Fruit fly (Drosophila melanogaster) whole organism, embryonic: ENCODE results near the gene par-6.
A peak's percentile ranks its signal among the peaks of the same experiment; 100 is the strongest.

ENCODE experiments used
- Blimp-1 ChIP-seq: fragments of 200-800 bp; sonication (Bioruptor generic); optimal IDR thresholded peaks from 3 replicates; lab custom pipeline; 2018; ENCODE audit warnings: missing biosample characterization, missing genetic modification characterization, mild to moderate bottlenecking, moderate library complexity, missing genetic modification reagents
- CG10209 ChIP-seq: fragments of 200-800 bp; sonication (Bioruptor generic); optimal IDR thresholded peaks from 3 replicates; lab custom pipeline; 2017; ENCODE audit warnings: missing biosample characterization, mild to moderate bottlenecking, missing genetic modification characterization, missing genetic modification reagents
- CG11247 ChIP-seq: fragments of 200-800 bp; sonication (Bioruptor generic); IDR thresholded peaks from 2 replicates; pipeline ENCODE4 v1.3.6; 2022; ENCODE audit warnings: missing biosample characterization, missing genetic modification characterization
- CG11695 ChIP-seq: fragments of 200-800 bp; sonication (Bioruptor generic); IDR thresholded peaks from 3 replicates; pipeline ENCODE4 v1.3.6; 2022; ENCODE audit warnings: missing biosample characterization, missing genetic modification characterization
- CG11696 ChIP-seq: fragments of 200-800 bp; sonication (Bioruptor generic); IDR thresholded peaks from 2 replicates; pipeline ENCODE4 v1.3.6; 2022; ENCODE audit warnings: missing biosample characterization, missing genetic modification characterization
- CG12744 ChIP-seq: fragments of 200-800 bp; sonication (Bioruptor generic); optimal IDR thresholded peaks from 2 replicates; lab custom pipeline; 2016; ENCODE audit warnings: missing biosample characterization, missing genetic modification characterization
- CG12769 ChIP-seq: fragments of 200-800 bp; sonication (Bioruptor generic); optimal IDR thresholded peaks from 2 replicates; lab custom pipeline; 2019; ENCODE audit warnings: missing biosample characterization, mild to moderate bottlenecking, missing genetic modification characterization, moderate library complexity
- CG17361 ChIP-seq: fragments of 200-800 bp; sonication (Bioruptor generic); IDR thresholded peaks from 3 replicates; pipeline ENCODE4 v1.3.6; 2022; ENCODE audit warnings: missing biosample characterization, missing genetic modification characterization
- CG17568 ChIP-seq: fragments of 200-800 bp; sonication (Bioruptor generic); optimal IDR thresholded peaks from 2 replicates; lab custom pipeline; 2018; ENCODE audit warnings: missing biosample characterization, mild to moderate bottlenecking, missing genetic modification characterization, moderate library complexity
- CG17912 ChIP-seq: fragments of 200-800 bp; sonication (Bioruptor generic); optimal IDR thresholded peaks from 2 replicates; lab custom pipeline; 2018; ENCODE audit warnings: missing biosample characterization, mild to moderate bottlenecking, missing genetic modification characterization
- CG18262 ChIP-seq: fragments of 200-800 bp; optimal IDR thresholded peaks from 3 replicates; lab custom pipeline; 2019; ENCODE audit warnings: missing biosample characterization, mild to moderate bottlenecking, missing genetic modification characterization, moderate library complexity
- CG2202 ChIP-seq: fragments of 200-800 bp; sonication (Bioruptor generic); optimal IDR thresholded peaks from 2 replicates; lab custom pipeline; 2018; ENCODE audit warnings: missing biosample characterization, mild to moderate bottlenecking, missing genetic modification characterization
- CG2678 ChIP-seq: fragments of 200-800 bp; sonication (Bioruptor generic); optimal IDR thresholded peaks from 3 replicates; lab custom pipeline; 2019; ENCODE audit warnings: missing biosample characterization, mild to moderate bottlenecking, missing genetic modification characterization, moderate library complexity
- CG2875 ChIP-seq: fragments of 200-800 bp; sonication (Bioruptor generic); optimal IDR thresholded peaks from 2 replicates; lab custom pipeline; 2017; ENCODE audit warnings: missing biosample characterization, mild to moderate bottlenecking, missing genetic modification characterization, missing genetic modification reagents
- CG3065 ChIP-seq: fragments of 200-800 bp; sonication (Bioruptor generic); optimal IDR thresholded peaks from 2 replicates; lab custom pipeline; 2016; ENCODE audit warnings: missing biosample characterization, missing genetic modification characterization
- CG31224 ChIP-seq: fragments of 200-800 bp; sonication (Bioruptor generic); IDR thresholded peaks from 2 replicates; pipeline ENCODE4 v1.3.6; 2022; ENCODE audit warnings: missing biosample characterization, missing genetic modification characterization
- CG31388 ChIP-seq: fragments of 200-800 bp; sonication (Bioruptor generic); optimal IDR thresholded peaks from 2 replicates; lab custom pipeline; 2016; ENCODE audit warnings: missing biosample characterization, missing genetic modification characterization
- CG33557 ChIP-seq: fragments of 200-800 bp; sonication (Bioruptor generic); optimal IDR thresholded peaks from 2 replicates; lab custom pipeline; 2019; ENCODE audit warnings: missing biosample characterization, mild to moderate bottlenecking, missing genetic modification characterization, moderate library complexity
- Camta ChIP-seq: fragments of 200-800 bp; sonication (Bioruptor generic); optimal IDR thresholded peaks from 2 replicates; lab custom pipeline; 2016; ENCODE audit warnings: missing biosample characterization, missing genetic modification characterization
- Dad ChIP-seq: fragments of 200-800 bp; sonication (Bioruptor generic); optimal IDR thresholded peaks from 3 replicates; lab custom pipeline; 2016; ENCODE audit warnings: missing biosample characterization, missing genetic modification characterization
- Dbx ChIP-seq: fragments of 200-800 bp; sonication (Bioruptor generic); IDR thresholded peaks from 3 replicates; pipeline ENCODE4 v1.3.6; 2022; ENCODE audit warnings: missing biosample characterization, missing genetic modification characterization
- E2f2 ChIP-seq: fragments of 200-800 bp; sonication (Bioruptor generic); IDR thresholded peaks from 2 replicates; pipeline ENCODE4 v1.3.6; 2022; ENCODE audit warnings: missing biosample characterization, missing genetic modification characterization
- GATAe ChIP-seq: fragments of 200-800 bp; sonication (Bioruptor generic); conservative IDR thresholded peaks from 2 replicates; pipeline ENCODE4 v1.3.6; 2022; ENCODE audit warnings: missing biosample characterization, missing genetic modification characterization
- Hr3 ChIP-seq: fragments of 200-800 bp; sonication (Bioruptor generic); optimal IDR thresholded peaks from 3 replicates; lab custom pipeline; 2016; ENCODE audit warnings: missing biosample characterization, missing genetic modification characterization
- Med ChIP-seq: fragments of 200-800 bp; sonication (Bioruptor generic); peaks from one replicate; lab custom pipeline; 2016; ENCODE audit warnings: missing biosample characterization, missing genetic modification characterization, mild to moderate bottlenecking, inconsistent platforms, moderate library complexity
- NK7.1 ChIP-seq: fragments of 200-800 bp; sonication (Bioruptor generic); optimal IDR thresholded peaks from 3 replicates; lab custom pipeline; 2016; ENCODE audit warnings: missing biosample characterization, missing genetic modification characterization
- Pdp1 ChIP-seq, 2 experiments: fragments of 200-800 bp; sonication (Bioruptor generic); optimal IDR thresholded peaks; 3 replicates each; lab custom pipeline; 2016; ENCODE audit warnings: missing biosample characterization in 2 of 2, missing genetic modification characterization in 2 of 2, mild to moderate bottlenecking in 1 of 2, moderate library complexity in 1 of 2
- Ptx1 ChIP-seq: fragments of 200-800 bp; sonication (Bioruptor generic); IDR thresholded peaks from 2 replicates; pipeline ENCODE4 v1.3.6; 2022; ENCODE audit warnings: missing biosample characterization, missing genetic modification characterization
- ab ChIP-seq: fragments of 200-800 bp; sonication (Bioruptor generic); optimal IDR thresholded peaks from 2 replicates; lab custom pipeline; 2016; ENCODE audit warnings: missing biosample characterization, missing genetic modification characterization
- ato ChIP-seq: fragments of 200-800 bp; sonication (Bioruptor generic); IDR thresholded peaks from 2 replicates; pipeline ENCODE4 v1.3.6; 2022; ENCODE audit warnings: missing biosample characterization, missing genetic modification characterization; ENCODE audit not compliant: partially characterized antibody
- chinmo ChIP-seq: fragments of 200-800 bp; sonication (Bioruptor generic); IDR thresholded peaks from 4 replicates; pipeline ENCODE4 v1.3.6; 2022; ENCODE audit warnings: missing biosample characterization, missing genetic modification characterization; ENCODE audit not compliant: partially characterized antibody
- chm ChIP-seq: fragments of 200-800 bp; sonication (Bioruptor generic); IDR thresholded peaks from 2 replicates; pipeline ENCODE4 v1.3.6; 2022; ENCODE audit warnings: missing biosample characterization, missing genetic modification characterization
- croc ChIP-seq: fragments of 200-800 bp; sonication (Bioruptor generic); conservative IDR thresholded peaks from 3 replicates; pipeline ENCODE4 v1.3.6; 2022; ENCODE audit warnings: missing biosample characterization, missing genetic modification characterization
- crp ChIP-seq, 2 experiments: fragments of 200-800 bp; sonication (Bioruptor generic); optimal IDR thresholded peaks; 2 replicates in 1 of 2; 3 replicates in 1 of 2; lab custom pipeline; 2017; ENCODE audit warnings: missing biosample characterization in 2 of 2, missing genetic modification characterization in 2 of 2, mild to moderate bottlenecking in 1 of 2, moderate library complexity in 1 of 2
- en ChIP-seq: fragments of 200-800 bp; sonication (Bioruptor generic); optimal IDR thresholded peaks from 2 replicates; lab custom pipeline; 2016; ENCODE audit warnings: missing biosample characterization, missing genetic modification characterization
- grn ChIP-seq: fragments of 200-800 bp; sonication (Bioruptor generic); optimal IDR thresholded peaks from 3 replicates; lab custom pipeline; 2017; ENCODE audit warnings: missing biosample characterization, missing genetic modification characterization
- inv ChIP-seq: fragments of 200-800 bp; sonication (Bioruptor generic); IDR thresholded peaks from 2 replicates; pipeline ENCODE4 v1.3.6; 2022; ENCODE audit warnings: missing biosample characterization, missing genetic modification characterization; ENCODE audit not compliant: partially characterized antibody
- jing ChIP-seq: fragments of 200-800 bp; sonication (Bioruptor generic); optimal IDR thresholded peaks from 2 replicates; lab custom pipeline; 2018; ENCODE audit warnings: missing biosample characterization, mild to moderate bottlenecking, missing genetic modification characterization
- kah ChIP-seq: fragments of 200-800 bp; sonication (Bioruptor generic); optimal IDR thresholded peaks from 2 replicates; lab custom pipeline; 2018; ENCODE audit warnings: missing biosample characterization, mild to moderate bottlenecking, missing genetic modification characterization
- kni ChIP-seq: fragments of 200-800 bp; sonication (Bioruptor generic); optimal IDR thresholded peaks from 3 replicates; lab custom pipeline; 2017; ENCODE audit warnings: mild to moderate bottlenecking, missing biosample characterization, missing genetic modification reagents, missing genetic modification characterization
- nerfin-1 ChIP-seq: fragments of 200-800 bp; sonication (Bioruptor generic); optimal IDR thresholded peaks from 3 replicates; lab custom pipeline; 2019; ENCODE audit warnings: missing biosample characterization, mild to moderate bottlenecking, missing genetic modification characterization, moderate library complexity
- nerfin-2 ChIP-seq: fragments of 200-800 bp; sonication (Bioruptor generic); IDR thresholded peaks from 2 replicates; pipeline ENCODE4 v1.3.6; 2022; ENCODE audit warnings: missing biosample characterization, missing genetic modification characterization; ENCODE audit not compliant: partially characterized antibody
- psq ChIP-seq: fragments of 200-800 bp; sonication (Bioruptor generic); optimal IDR thresholded peaks from 2 replicates; lab custom pipeline; 2017; ENCODE audit warnings: missing biosample characterization, missing genetic modification characterization
- salm ChIP-seq: fragments of 200-800 bp; sonication (Bioruptor generic); optimal IDR thresholded peaks from 2 replicates; lab custom pipeline; 2018; ENCODE audit warnings: missing biosample characterization, mild to moderate bottlenecking, missing genetic modification characterization
- sc ChIP-seq, 3 experiments: fragments of >200 bp in 2 of 3; fragments of 200-800 bp in 1 of 3; sonication (Bioruptor generic) in 1 of 3; optimal IDR thresholded peaks; 2 replicates in 2 of 3; 3 replicates in 1 of 3; lab custom pipeline; 2017; ENCODE audit warnings: mild to moderate bottlenecking in 1 of 3, missing biosample characterization in 1 of 3, missing genetic modification characterization in 1 of 3, missing genetic modification reagents in 1 of 3
- sd ChIP-seq: fragments of 200-800 bp; sonication (Bioruptor generic); optimal IDR thresholded peaks from 3 replicates; lab custom pipeline; 2018; ENCODE audit warnings: missing biosample characterization, mild to moderate bottlenecking, missing genetic modification characterization, moderate library complexity
- stwl ChIP-seq: fragments of 200-800 bp; sonication (Bioruptor generic); optimal IDR thresholded peaks from 3 replicates; lab custom pipeline; 2018; ENCODE audit warnings: missing biosample characterization, mild to moderate bottlenecking, missing genetic modification characterization, moderate library complexity
- tap ChIP-seq: fragments of 200-800 bp; optimal IDR thresholded peaks from 3 replicates; lab custom pipeline; 2019; ENCODE audit warnings: missing biosample characterization, mild to moderate bottlenecking, missing genetic modification characterization, moderate library complexity
- tin ChIP-seq: fragments of 200-800 bp; sonication (Bioruptor generic); optimal IDR thresholded peaks from 3 replicates; lab custom pipeline; 2016; ENCODE audit warnings: missing biosample characterization, missing genetic modification characterization

par-6 gene

dm6 chrX:17726551-17727180 lies 23.5 kb downstream of the par-6 start (continued):
- TF ChIP-seq CG12744, result no peak
- TF ChIP-seq Med, result no peak
- TF ChIP-seq GATAe (GFP tag; lab: Robert Waterston, UW), result no peak
- peak; percentile 28; the same call in 1 of the 3 replicates for TF ChIP-seq Dbx (GFP tag; lab: Robert Waterston, UW)
- TF ChIP-seq CG31388 (GFP tag; lab: Kevin White, UChicago), result no peak
- no peak for TF ChIP-seq kah (GFP tag; lab: Kevin White, UChicago)
- peak; percentile 49 for TF ChIP-seq Ptx1 (GFP tag; lab: Robert Waterston, UW)
- TF ChIP-seq tin (GFP tag; lab: Kevin White, UChicago), result no peak
- TF ChIP-seq sc (optimal IDR thresholded peaks at IDR 0.05; lab: Kevin White, UChicago), result no peak
- no peak for TF ChIP-seq sc (GFP tag; optimal IDR thresholded peaks at IDR 0.05; lab: Kevin White, UChicago)
- TF ChIP-seq CG2202 (tag; lab: Kevin White, UChicago), result no peak
- TF ChIP-seq CG10209 (GFP tag; lab: Kevin White, UChicago), result peak; percentile 20
- peak; percentile 35; the same call in 1 of the 3 replicates for TF ChIP-seq CG17361 (GFP tag; lab: Robert Waterston, UW)
- TF ChIP-seq Hr3 (GFP tag; lab: Kevin White, UChicago), result no peak
- no peak for TF ChIP-seq sd (tag; lab: Kevin White, UChicago)
- no peak for TF ChIP-seq psq (GFP tag; lab: Kevin White, UChicago)
- TF ChIP-seq CG18262 (tag; lab: Kevin White, UChicago), result peak; percentile 43
- no peak for TF ChIP-seq NK7.1 (GFP tag; lab: Kevin White, UChicago)
- TF ChIP-seq salm (tag; lab: Kevin White, UChicago), result no peak
- no peak for TF ChIP-seq CG33557 (GFP tag; lab: Kevin White, UChicago)
- TF ChIP-seq ab (GFP tag; lab: Kevin White, UChicago), result no peak
- TF ChIP-seq tap (tag; lab: Kevin White, UChicago), result peak; percentile 52
- TF ChIP-seq Pdp1 (GFP tag; optimal IDR thresholded peaks at IDR 0.05; lab: Kevin White, UChicago), result no peak
- no peak for TF ChIP-seq inv
- peak; percentile 23 for TF ChIP-seq Blimp-1
- TF ChIP-seq CG11696 (GFP tag; lab: Robert Waterston, UW), result no peak
- no peak for TF ChIP-seq CG11247 (GFP tag; lab: Robert Waterston, UW)
- peak; percentile 48; the same call in 1 of the 3 replicates for TF ChIP-seq CG11695 (GFP tag; lab: Robert Waterston, UW)
- TF ChIP-seq croc (GFP tag; lab: Robert Waterston, UW), result no peak
- peak; percentile 61 for TF ChIP-seq CG2678 (tag; lab: Kevin White, UChicago)
- no peak for TF ChIP-seq CG31224
- TF ChIP-seq E2f2 (GFP tag; lab: Robert Waterston, UW), result peak; percentile 17; the same call in 1 of the 2 replicates
- TF ChIP-seq kni (GFP tag; lab: Kevin White, UChicago), result no peak
- no peak for TF ChIP-seq CG2875 (GFP tag; lab: Kevin White, UChicago)
- TF ChIP-seq Camta, result no peak
- no peak for TF ChIP-seq jing
- no peak for TF ChIP-seq CG12769 (tag; lab: Kevin White, UChicago)
- TF ChIP-seq nerfin-2, result no peak
- no peak for TF ChIP-seq chm
- TF ChIP-seq crp (GFP tag; optimal IDR thresholded peaks at IDR 0.05; lab: Kevin White, UChicago), result no peak
- TF ChIP-seq stwl (tag; lab: Kevin White, UChicago), result no peak
- no peak for TF ChIP-seq Dad (GFP tag; lab: Kevin White, UChicago)
- TF ChIP-seq ato (GFP tag; lab: Robert Waterston, UW), result no peak
- no peak for TF ChIP-seq CG17912 (GFP tag; lab: Kevin White, UChicago)
- no peak for TF ChIP-seq en (GFP tag; lab: Kevin White, UChicago)
- TF ChIP-seq chinmo (GFP tag; lab: Robert Waterston, UW), result no peak
- TF ChIP-seq CG3065 (GFP tag; lab: Kevin White, UChicago), result no peak
- no peak for TF ChIP-seq grn (GFP tag; lab: Kevin White, UChicago)
- no peak for TF ChIP-seq CG17568
- no peak for TF ChIP-seq nerfin-1 (tag; lab: Kevin White, UChicago)
